Worm (Caenorhabditis elegans): Measurements from ENCODE around the gene ZK287.4.

ce11 chrV:9702755-9703154 is 17.3 kb upstream of the ZK287.4 start, which contains the start of gene xbx-6:
- TF ChIP-seq nhr-11 (tag; optimal IDR thresholded peaks at IDR 0.05) (no peak), unc-55 (GFP tag; optimal IDR thresholded peaks at IDR 0.05) (no peak), ztf-4 (tag; optimal IDR thresholded peaks at IDR 0.05) (no peak), zag-1 (tag; optimal IDR thresholded peaks at IDR 0.05) (no peak), mbf-1 (tag; optimal IDR thresholded peaks at IDR 0.05) (no peak), egl-27 (tag; optimal IDR thresholded peaks at IDR 0.05) (no peak), peb-1 (tag; optimal IDR thresholded peaks at IDR 0.05) (no peak), nhr-21 (tag; optimal IDR thresholded peaks at IDR 0.05) (no peak), dmd-4 (tag; optimal IDR thresholded peaks at IDR 0.05) (no peak), ceh-82 (tag; optimal IDR thresholded peaks at IDR 0.05) (no peak), snpc-4 (tag; optimal IDR thresholded peaks at IDR 0.05) (no peak)
